Worm (Caenorhabditis elegans) whole organism, L2 larva: ENCODE data around the gene F14H3.5.

Experiments used
- F13H6.1 ChIP-seq: sonication (generic microtip); optimal IDR thresholded peaks from 2 replicates; lab custom pipeline; 2016; ENCODE audit warnings: missing genetic modification characterization, missing compliant biosample characterization
- ama-1 ChIP-seq: fragments of 150-350 bp; optimal IDR thresholded peaks from 2 replicates; lab custom pipeline; 2018; ENCODE audit warnings: inconsistent platforms
- blmp-1 ChIP-seq: sonication (generic microtip); optimal IDR thresholded peaks from 2 replicates; lab custom pipeline; 2017; ENCODE audit warnings: missing genetic modification characterization, mild to moderate bottlenecking, missing compliant biosample characterization, antibody characterized with exemption, moderate library complexity; ENCODE audit not compliant: insufficient read depth
- ceh-82 ChIP-seq: fragments of 150-350 bp; optimal IDR thresholded peaks from 2 replicates; lab custom pipeline; 2014; ENCODE audit warnings: missing biosample characterization, missing genetic modification characterization
- mab-5 ChIP-seq: fragments of 150-350 bp; optimal IDR thresholded peaks from 2 replicates; lab custom pipeline; 2014; ENCODE audit warnings: missing biosample characterization, missing genetic modification characterization
- nhr-11 ChIP-seq: fragments of 150-350 bp; optimal IDR thresholded peaks from 2 replicates; lab custom pipeline; 2014; ENCODE audit warnings: missing biosample characterization, missing genetic modification characterization
- nhr-129 ChIP-seq: fragments of 150-350 bp; optimal IDR thresholded peaks from 2 replicates; lab custom pipeline; 2014; ENCODE audit warnings: missing biosample characterization, missing genetic modification characterization
- nhr-77 ChIP-seq: fragments of 150-350 bp; optimal IDR thresholded peaks from 2 replicates; lab custom pipeline; 2014; ENCODE audit warnings: missing biosample characterization, missing genetic modification characterization
- snpc-4 ChIP-seq: fragments of 150-350 bp; optimal IDR thresholded peaks from 2 replicates; lab custom pipeline; 2014; ENCODE audit warnings: missing biosample characterization, missing genetic modification characterization
- unc-62 ChIP-seq: fragments of 150-350 bp; optimal IDR thresholded peaks from 2 replicates; lab custom pipeline; 2014; ENCODE audit warnings: missing biosample characterization, missing genetic modification reagents, missing genetic modification characterization
- zag-1 ChIP-seq: fragments of 150-350 bp; optimal IDR thresholded peaks from 2 replicates; lab custom pipeline; 2014; ENCODE audit warnings: missing biosample characterization, missing genetic modification characterization

DNA sequence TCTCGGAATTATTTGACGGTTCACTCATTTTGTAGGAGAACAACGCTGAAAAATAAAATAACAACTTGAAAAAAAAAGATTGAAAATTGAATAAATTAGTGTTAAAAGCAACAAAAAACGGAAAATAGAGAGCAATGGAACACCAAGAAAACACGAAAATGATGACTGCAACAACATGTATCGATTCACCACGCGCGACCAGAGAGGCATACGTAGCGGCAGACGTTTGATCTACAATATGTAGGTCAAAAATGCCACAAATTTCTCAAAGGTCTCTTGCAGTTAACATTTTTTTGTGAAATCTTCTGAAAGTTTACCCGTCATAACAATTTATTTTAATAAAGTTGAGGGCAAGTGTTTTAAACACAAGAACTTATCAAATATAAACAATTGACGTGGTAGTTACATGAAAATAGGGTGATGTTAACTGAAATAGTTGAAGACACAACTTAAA is at the start of gene F14H3.5:
- TF ChIP-seq mab-5: no peak
- TF ChIP-seq F13H6.1 (tag; lab: Kevin White, UChicago): no peak
- TF ChIP-seq nhr-11 (tag; lab: Kevin White, UChicago): no peak
- no peak for TF ChIP-seq snpc-4 (tag; lab: Kevin White, UChicago)
- no peak for TF ChIP-seq blmp-1 (tag; lab: Kevin White, UChicago)
- no peak for TF ChIP-seq nhr-77
- no peak for TF ChIP-seq ceh-82
- TF ChIP-seq zag-1 (tag; lab: Kevin White, UChicago): no peak
- TF ChIP-seq ama-1 (lab: Kevin White, UChicago): no peak
- no peak for TF ChIP-seq nhr-129 (tag; lab: Kevin White, UChicago)
- no peak for TF ChIP-seq unc-62 (GFP tag; lab: Kevin White, UChicago)
